Worm (Caenorhabditis elegans): ENCODE measurements around the gene K08A2.2.
A peak's percentile ranks its signal among the peaks of the same experiment; 100 is the strongest.

Gene K08A2.2

DNA sequence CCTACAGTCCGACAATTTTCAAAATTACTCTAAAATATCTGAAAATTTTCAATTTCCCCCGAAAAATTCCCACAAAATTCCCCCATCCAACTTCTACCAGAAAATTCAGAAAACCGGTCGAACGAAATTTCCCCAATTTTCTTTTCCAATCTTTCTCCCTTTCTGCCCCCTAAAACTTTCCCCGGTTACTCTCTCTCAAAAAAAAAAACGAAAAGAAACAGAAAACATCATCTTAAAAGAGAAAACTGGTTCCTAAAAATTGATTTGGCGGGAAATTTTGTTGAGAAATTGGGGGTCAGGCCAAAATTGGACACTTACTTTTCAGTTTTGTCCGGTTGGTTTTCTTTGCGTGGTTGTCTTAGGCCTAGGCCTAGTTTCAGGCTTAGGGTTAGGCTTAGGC is 13.8 kb upstream of the K08A2.2 start:
- TF ChIP-seq ceh-43 (GFP tag; optimal IDR thresholded peaks at IDR 0.05): no peak
- TF ChIP-seq ham-2 (GFP tag; optimal IDR thresholded peaks at IDR 0.05): no peak
- no peak for TF ChIP-seq ces-1 (GFP tag; optimal IDR thresholded peaks at IDR 0.05)

DNA sequence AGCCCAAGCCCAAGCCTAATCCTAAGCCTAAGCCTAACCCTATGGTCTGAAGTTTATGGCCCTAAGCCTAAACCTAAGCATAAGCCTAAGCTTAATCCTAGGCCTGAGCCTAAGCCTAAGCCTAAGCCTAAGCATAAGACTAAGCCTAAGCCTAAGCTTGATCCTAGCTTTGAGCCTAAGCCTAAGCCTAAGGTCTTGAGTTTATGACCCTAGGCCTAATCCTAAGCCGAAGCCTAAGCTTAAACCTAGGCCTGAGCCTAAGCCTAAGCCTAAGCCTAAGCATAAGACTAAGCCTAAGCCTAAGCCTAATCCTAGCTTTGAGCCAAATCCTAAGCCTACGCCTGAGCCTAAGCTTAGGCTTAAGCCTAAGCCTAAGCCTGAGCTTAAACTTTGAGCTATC is 12.3 kb upstream of the K08A2.2 start:
- TF ChIP-seq lin-13 (tag; optimal IDR thresholded peaks at IDR 0.05) (no peak), ceh-43 (GFP tag; optimal IDR thresholded peaks at IDR 0.05) (no peak), nhr-12 (tag; optimal IDR thresholded peaks at IDR 0.05) (no peak), drap-1 (GFP tag; optimal IDR thresholded peaks at IDR 0.05) (no peak), ceh-83 (GFP tag; optimal IDR thresholded peaks at IDR 0.05) (no peak), snpc-4 (tag; optimal IDR thresholded peaks at IDR 0.05) (no peak), ham-2 (GFP tag; optimal IDR thresholded peaks at IDR 0.05) (peak; percentile 36), M03D4.4 (tag; optimal IDR thresholded peaks at IDR 0.05) (no peak), ceh-39 (tag; optimal IDR thresholded peaks at IDR 0.05) (no peak)

DNA sequence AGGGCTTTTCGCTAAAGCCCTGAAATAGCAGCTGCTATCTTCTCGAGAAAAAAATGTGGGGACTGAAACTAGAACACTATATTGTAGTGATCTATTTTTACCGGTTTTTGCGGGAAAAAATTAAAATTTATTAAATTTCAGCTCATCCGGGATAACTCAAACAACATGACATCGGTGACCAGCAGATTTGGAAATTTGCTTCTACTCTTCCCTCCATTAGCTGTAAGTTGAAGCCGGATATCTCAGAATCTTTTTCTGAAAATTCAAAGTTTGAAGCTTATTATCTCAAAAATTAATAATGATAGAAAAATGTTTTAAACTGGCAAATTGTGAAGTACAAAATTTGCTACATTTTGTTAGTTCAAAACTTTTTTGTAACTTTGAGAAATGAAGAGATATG is 7.0 kb upstream of the K08A2.2 start:
- no peak for TF ChIP-seq bed-3 (GFP tag; optimal IDR thresholded peaks at IDR 0.05)
- TF ChIP-seq lin-13 (tag; optimal IDR thresholded peaks at IDR 0.05): no peak
- TF ChIP-seq ztf-11 (tag; optimal IDR thresholded peaks at IDR 0.05): no peak
- TF ChIP-seq cnd-1 (tag; optimal IDR thresholded peaks at IDR 0.05): no peak
- no peak for TF ChIP-seq mls-2 (tag; optimal IDR thresholded peaks at IDR 0.05)
- TF ChIP-seq mep-1 (tag; optimal IDR thresholded peaks at IDR 0.05): no peak
- no peak for TF ChIP-seq flh-1 (GFP tag; optimal IDR thresholded peaks at IDR 0.05)
- no peak for TF ChIP-seq snpc-4 (tag; optimal IDR thresholded peaks at IDR 0.05)
- TF ChIP-seq nhr-28 (tag; optimal IDR thresholded peaks at IDR 0.05): no peak
- TF ChIP-seq nhr-237 (tag; optimal IDR thresholded peaks at IDR 0.05): no peak
- TF ChIP-seq drap-1 (GFP tag; optimal IDR thresholded peaks at IDR 0.05): no peak
- TF ChIP-seq zip-8 (tag; optimal IDR thresholded peaks at IDR 0.05): no peak
- TF ChIP-seq lsy-2 (tag; optimal IDR thresholded peaks at IDR 0.05): no peak
- no peak for TF ChIP-seq ham-2 (GFP tag; optimal IDR thresholded peaks at IDR 0.05)
- no peak for TF ChIP-seq unc-62 (GFP tag; optimal IDR thresholded peaks at IDR 0.05)
- no peak for TF ChIP-seq unc-120 (tag; optimal IDR thresholded peaks at IDR 0.05; ENCODE audit: poor library complexity, severe bottlenecking)

DNA sequence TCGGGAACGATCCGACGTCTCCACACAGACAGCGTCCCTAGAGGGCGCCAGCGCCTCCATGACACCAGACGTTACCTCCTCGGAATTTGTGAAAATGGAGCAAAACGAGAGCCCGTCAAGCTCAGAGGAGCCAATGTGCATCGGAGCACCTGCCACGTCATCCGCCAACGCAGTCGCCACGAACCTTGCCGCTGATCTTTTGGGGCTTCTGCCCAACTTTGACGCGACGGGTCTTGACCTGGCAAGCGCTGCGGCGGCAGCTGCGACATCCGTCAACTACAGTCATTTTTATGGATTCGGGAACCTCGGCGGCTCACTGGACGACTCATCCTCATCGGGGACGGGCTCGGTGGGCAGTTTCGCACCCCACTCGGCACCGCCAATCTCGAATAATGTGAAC is 6.0 kb upstream of the K08A2.2 start:
- TF ChIP-seq M03D4.4 (tag; optimal IDR thresholded peaks at IDR 0.05): no peak
- TF ChIP-seq snpc-4 (tag; optimal IDR thresholded peaks at IDR 0.05): no peak
- TF ChIP-seq mep-1 (tag; optimal IDR thresholded peaks at IDR 0.05): no peak
- TF ChIP-seq unc-120 (tag; optimal IDR thresholded peaks at IDR 0.05; ENCODE audit: poor library complexity, severe bottlenecking): no peak
- TF ChIP-seq pha-4 (tag; optimal IDR thresholded peaks at IDR 0.05): no peak
- TF ChIP-seq bed-3 (GFP tag; optimal IDR thresholded peaks at IDR 0.05): no peak
- TF ChIP-seq ceh-43 (GFP tag; optimal IDR thresholded peaks at IDR 0.05): no peak
- TF ChIP-seq ceh-83 (GFP tag; optimal IDR thresholded peaks at IDR 0.05): no peak
- no peak for TF ChIP-seq cnd-1 (tag; optimal IDR thresholded peaks at IDR 0.05)
- TF ChIP-seq sptf-1 (tag; optimal IDR thresholded peaks at IDR 0.05): no peak
- no peak for TF ChIP-seq lsy-2 (tag; optimal IDR thresholded peaks at IDR 0.05)
- no peak for TF ChIP-seq nhr-12 (tag; optimal IDR thresholded peaks at IDR 0.05)
- TF ChIP-seq nhr-2 (tag; optimal IDR thresholded peaks at IDR 0.05): no peak
- TF ChIP-seq ces-1 (GFP tag; optimal IDR thresholded peaks at IDR 0.05): no peak
- TF ChIP-seq ham-2 (GFP tag; optimal IDR thresholded peaks at IDR 0.05): no peak
- TF ChIP-seq hlh-1 (tag; optimal IDR thresholded peaks at IDR 0.05): no peak
- no peak for TF ChIP-seq drap-1 (GFP tag; optimal IDR thresholded peaks at IDR 0.05)
- TF ChIP-seq nhr-28 (tag; optimal IDR thresholded peaks at IDR 0.05): no peak

DNA sequence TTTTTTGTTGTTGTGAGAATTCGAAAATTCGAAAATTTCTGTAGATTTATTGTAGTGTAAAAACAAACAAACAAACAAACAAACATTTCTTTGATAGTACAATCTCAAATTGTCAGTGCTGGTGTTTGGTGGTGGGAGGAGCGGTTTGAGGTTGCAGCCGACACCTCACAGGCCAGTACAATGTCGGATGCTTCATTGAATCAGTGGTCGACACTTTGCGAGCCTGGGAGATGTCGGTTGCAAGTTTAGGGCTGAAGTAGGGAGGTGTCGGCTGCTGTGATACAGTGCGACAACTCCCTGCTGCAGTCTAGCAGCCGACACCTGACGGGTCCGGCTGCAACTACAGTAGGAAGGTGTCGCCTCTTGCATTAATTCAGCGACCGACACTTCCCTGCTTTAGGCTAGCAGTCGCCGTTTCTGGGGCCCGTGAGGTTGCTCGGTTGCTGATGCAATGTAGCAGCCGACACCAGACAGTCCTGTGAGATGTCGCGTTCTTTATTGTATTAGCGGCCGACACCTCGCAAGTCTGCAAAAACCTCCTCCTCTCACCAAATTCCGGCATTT is 5.4 kb upstream of the K08A2.2 start:
- TF ChIP-seq flh-1 (GFP tag; optimal IDR thresholded peaks at IDR 0.05) (no peak), unc-120 (tag; optimal IDR thresholded peaks at IDR 0.05; ENCODE audit: poor library complexity, severe bottlenecking) (no peak), sem-2 (GFP tag; optimal IDR thresholded peaks at IDR 0.05) (no peak), tbx-8 (GFP tag; optimal IDR thresholded peaks at IDR 0.05) (no peak), ztf-11 (tag; optimal IDR thresholded peaks at IDR 0.05) (no peak), sptf-1 (tag; optimal IDR thresholded peaks at IDR 0.05) (no peak)

DNA sequence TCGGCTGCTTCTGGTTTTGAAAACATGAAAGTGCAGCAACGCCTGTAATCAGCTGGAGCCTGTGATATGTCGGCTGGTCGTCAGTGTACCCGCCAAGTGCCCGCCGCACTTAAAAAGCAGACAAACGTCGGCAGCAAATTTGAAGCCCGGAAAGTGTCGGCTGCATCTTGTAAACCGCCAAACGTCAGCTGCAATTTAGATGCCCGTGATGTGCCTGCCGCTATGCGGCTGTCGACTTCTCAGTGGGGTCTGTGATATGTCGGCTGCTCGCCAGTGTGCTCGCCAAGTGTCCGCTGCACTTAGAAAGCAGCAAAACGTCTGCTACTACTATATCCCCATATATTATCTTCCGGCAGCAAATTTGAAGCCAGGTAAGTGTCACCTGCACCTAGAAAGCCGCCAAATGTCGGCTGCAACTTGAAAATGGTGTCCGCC is 4.3 kb upstream of the K08A2.2 start:
- TF ChIP-seq flh-1 (GFP tag; optimal IDR thresholded peaks at IDR 0.05) (no peak), mls-2 (tag; optimal IDR thresholded peaks at IDR 0.05) (no peak), bed-3 (GFP tag; optimal IDR thresholded peaks at IDR 0.05) (no peak), zip-8 (tag; optimal IDR thresholded peaks at IDR 0.05) (no peak), sptf-1 (tag; optimal IDR thresholded peaks at IDR 0.05) (no peak), snpc-4 (tag; optimal IDR thresholded peaks at IDR 0.05) (no peak), lsy-2 (tag; optimal IDR thresholded peaks at IDR 0.05) (no peak), unc-62 (GFP tag; optimal IDR thresholded peaks at IDR 0.05) (no peak), tbx-8 (GFP tag; optimal IDR thresholded peaks at IDR 0.05) (no peak), nhr-12 (tag; optimal IDR thresholded peaks at IDR 0.05) (no peak), ceh-39 (tag; optimal IDR thresholded peaks at IDR 0.05) (no peak), sem-2 (GFP tag; optimal IDR thresholded peaks at IDR 0.05) (no peak), lin-32 (GFP tag; optimal IDR thresholded peaks at IDR 0.05) (no peak), unc-120 (tag; optimal IDR thresholded peaks at IDR 0.05; ENCODE audit: poor library complexity, severe bottlenecking) (no peak), ztf-11 (tag; optimal IDR thresholded peaks at IDR 0.05) (no peak), drap-1 (GFP tag; optimal IDR thresholded peaks at IDR 0.05) (no peak), pha-4 (tag; optimal IDR thresholded peaks at IDR 0.05) (no peak), ham-2 (GFP tag; optimal IDR thresholded peaks at IDR 0.05) (no peak)

Measured in whole organism, mixed stage, embryonic.